Fruit fly (Drosophila melanogaster) whole organism: ENCODE measurements around the gene CG42835.

Experiments
- CG8478 ChIP-seq: fragments of >200 bp; optimal IDR thresholded peaks from 2 replicates; lab custom pipeline; 2018; ENCODE audit warnings: inconsistent platforms
- Dll ChIP-seq: fragments of >200 bp; optimal IDR thresholded peaks from 2 replicates; lab custom pipeline; 2017
- EcR ChIP-seq, 2 experiments: fragments of >200 bp; optimal IDR thresholded peaks; 2 replicates each; lab custom pipeline; 2017; ENCODE audit warnings: missing biosample characterization in 2 of 2, missing genetic modification characterization in 2 of 2, missing genetic modification reagents in 2 of 2
- pan ChIP-seq: fragments of >200 bp; optimal IDR thresholded peaks from 2 replicates; lab custom pipeline; 2017
- psq ChIP-seq: fragments of >200 bp; optimal IDR thresholded peaks from 2 replicates; lab custom pipeline; 2017
- usp ChIP-seq: fragments of >200 bp; optimal IDR thresholded peaks from 2 replicates; lab custom pipeline; 2017; ENCODE audit warnings: missing biosample characterization, missing genetic modification characterization, mixed read lengths

The CG42835 gene

DNA sequence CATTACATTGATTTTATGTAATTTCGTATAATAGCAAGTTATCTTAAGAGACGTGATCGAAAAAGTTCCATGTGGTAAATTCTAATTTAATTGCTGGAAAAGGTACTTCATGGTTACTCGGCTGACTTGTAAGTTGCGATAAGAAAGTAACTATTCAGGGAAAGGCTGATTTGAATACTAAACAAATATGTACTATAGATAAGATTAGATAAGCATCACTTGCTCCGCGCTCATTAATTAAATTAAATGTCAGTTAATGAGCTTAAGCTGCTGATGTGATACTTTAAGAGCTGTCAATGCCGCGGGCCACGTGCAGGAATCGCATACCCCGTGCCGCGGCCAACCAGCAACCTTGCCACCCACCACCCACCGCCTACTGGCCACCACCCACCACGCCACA lies 20.3 kb upstream of the CG42835 start:
- TF ChIP-seq Dll (lab: Kevin White, UChicago) (no peak), psq (no peak), EcR (GFP tag; optimal IDR thresholded peaks at IDR 0.05; lab: Kevin White, UChicago) (no peak), pan (lab: Kevin White, UChicago) (no peak), CG8478 (no peak), usp (no peak)

DNA sequence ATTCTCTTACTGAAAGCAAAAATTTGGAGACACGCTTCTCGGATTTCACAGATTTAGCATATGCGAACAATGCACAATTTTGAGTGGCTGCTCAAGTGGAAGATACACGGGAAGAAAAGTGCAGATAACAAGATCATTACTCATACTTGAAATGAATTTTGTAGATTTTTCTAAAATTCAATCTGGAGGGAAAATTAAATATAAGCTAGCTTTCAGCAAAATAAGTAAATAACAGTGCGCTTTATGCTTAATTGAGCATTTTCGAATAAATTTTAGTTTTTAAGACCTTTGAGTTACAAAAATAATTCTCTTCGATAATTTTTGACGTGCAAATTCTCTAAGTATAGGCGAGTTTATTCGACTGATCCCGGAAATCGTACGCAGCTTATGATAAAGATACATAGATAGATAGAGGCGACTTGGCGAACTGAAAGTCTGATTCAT lies 19.7 kb upstream of the CG42835 start:
- TF ChIP-seq Dll (lab: Kevin White, UChicago), result no peak
- no peak for TF ChIP-seq EcR (GFP tag; optimal IDR thresholded peaks at IDR 0.05; lab: Kevin White, UChicago)
- TF ChIP-seq usp, result no peak
- TF ChIP-seq CG8478, result no peak
- TF ChIP-seq pan (lab: Kevin White, UChicago), result no peak
- TF ChIP-seq psq, result no peak

DNA sequence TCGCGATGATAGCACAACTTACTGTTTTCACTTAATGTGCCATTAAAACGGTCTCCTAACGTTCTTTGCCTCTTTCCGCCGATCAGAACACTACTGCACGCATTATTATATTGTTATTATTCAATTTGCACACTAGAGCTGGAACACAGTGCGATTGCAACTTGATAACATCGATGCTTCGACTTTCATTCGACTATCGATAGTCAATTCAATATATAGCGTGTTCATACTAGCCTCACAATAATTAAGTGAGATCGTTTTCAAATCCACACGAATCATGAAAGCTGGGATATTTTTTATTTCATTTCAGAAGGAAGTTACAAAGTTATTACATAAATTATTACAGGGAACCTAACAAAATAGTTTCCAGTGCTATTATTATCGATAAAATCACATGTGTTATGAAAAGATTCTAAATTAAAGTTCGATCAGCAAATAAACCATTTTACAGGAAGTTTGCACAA lies 19.1 kb upstream of the CG42835 start:
- TF ChIP-seq CG8478 (no peak), EcR (GFP tag; optimal IDR thresholded peaks at IDR 0.05; lab: Kevin White, UChicago) (no peak)

DNA sequence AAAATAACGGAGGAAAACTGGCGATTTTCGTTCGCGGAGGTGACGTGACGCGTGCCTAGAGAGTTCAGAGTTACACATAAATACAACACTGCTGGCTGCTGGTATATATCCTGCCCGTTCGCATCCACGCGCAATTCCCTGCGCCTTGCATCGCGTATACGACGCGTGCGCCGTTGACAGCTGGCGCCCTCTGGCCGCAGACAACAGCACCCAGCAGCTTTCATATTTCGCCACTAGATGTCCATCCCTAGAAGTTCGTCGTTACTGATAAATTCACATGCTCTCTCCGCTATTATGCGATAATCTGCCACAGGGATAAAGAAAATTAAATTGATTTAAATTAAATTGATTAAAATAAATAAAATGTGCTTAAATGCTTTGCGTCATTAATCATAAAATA lies 18.0 kb upstream of the CG42835 start, which contains the start of gene Sur-8:
TSS of gene Sur-8 (minus strand) at position 82 of the 400 bp plus-strand sequence.
- no peak for TF ChIP-seq pan (lab: Kevin White, UChicago)
- TF ChIP-seq EcR (GFP tag; optimal IDR thresholded peaks at IDR 0.05; lab: Kevin White, UChicago), result no peak
- TF ChIP-seq psq, result no peak
- no peak for TF ChIP-seq Dll (lab: Kevin White, UChicago)
- TF ChIP-seq CG8478, result no peak
- TF ChIP-seq usp, result no peak

DNA sequence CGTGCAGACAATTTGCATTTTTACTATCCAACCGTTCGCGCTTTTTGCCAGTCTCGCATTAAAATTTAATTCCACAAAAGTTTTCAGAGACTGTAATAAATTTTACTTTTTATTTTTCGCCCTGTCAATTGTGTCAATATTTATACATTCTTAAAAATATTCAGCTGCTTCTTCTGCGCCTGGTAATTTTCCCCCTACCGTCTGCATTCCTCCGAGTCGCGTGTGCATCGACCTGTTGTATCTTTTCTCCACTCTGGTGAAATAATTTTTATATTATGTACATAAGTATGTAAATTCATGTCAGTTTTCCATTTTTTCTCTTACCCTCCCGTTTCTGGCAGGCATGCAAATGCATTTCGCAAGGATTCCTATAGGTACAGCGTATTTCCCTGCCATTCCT lies 17.2 kb upstream of the CG42835 start, which contains the start of gene CG34279:
TSS of gene CG34279 (minus strand) at position 101 of the 400 bp plus-strand sequence.
- no peak for TF ChIP-seq pan (lab: Kevin White, UChicago)
- no peak for TF ChIP-seq psq
- no peak for TF ChIP-seq EcR (GFP tag; optimal IDR thresholded peaks at IDR 0.05; lab: Kevin White, UChicago)
- TF ChIP-seq usp, result no peak
- TF ChIP-seq Dll (lab: Kevin White, UChicago), result no peak
- TF ChIP-seq CG8478, result no peak

DNA sequence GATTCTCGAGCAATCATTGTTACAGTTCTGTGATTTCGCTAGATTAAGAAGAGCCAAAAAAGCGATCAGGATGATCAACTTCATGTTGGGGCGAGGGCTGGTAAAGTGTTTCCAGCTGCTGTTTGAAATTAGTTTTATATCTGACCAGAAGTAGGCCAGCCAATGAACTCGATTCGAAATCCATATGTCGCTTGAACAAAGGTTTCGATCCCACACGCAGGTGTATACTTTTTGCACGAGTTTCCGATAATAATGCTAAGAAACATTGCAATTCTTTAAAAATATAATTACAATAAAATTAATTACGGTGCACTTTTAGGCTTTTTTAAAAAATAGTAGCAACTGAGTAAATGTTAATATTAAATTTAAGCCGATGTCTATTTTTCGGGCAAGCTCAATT lies 16.8 kb upstream of the CG42835 start, which contains the start of gene CG34280:
TSS of gene CG34280 (minus strand) at position 101 of the 400 bp plus-strand sequence.
- TF ChIP-seq psq (no peak), pan (lab: Kevin White, UChicago) (no peak), usp (no peak), Dll (lab: Kevin White, UChicago) (no peak), EcR (GFP tag; optimal IDR thresholded peaks at IDR 0.05; lab: Kevin White, UChicago) (no peak), CG8478 (no peak)

DNA sequence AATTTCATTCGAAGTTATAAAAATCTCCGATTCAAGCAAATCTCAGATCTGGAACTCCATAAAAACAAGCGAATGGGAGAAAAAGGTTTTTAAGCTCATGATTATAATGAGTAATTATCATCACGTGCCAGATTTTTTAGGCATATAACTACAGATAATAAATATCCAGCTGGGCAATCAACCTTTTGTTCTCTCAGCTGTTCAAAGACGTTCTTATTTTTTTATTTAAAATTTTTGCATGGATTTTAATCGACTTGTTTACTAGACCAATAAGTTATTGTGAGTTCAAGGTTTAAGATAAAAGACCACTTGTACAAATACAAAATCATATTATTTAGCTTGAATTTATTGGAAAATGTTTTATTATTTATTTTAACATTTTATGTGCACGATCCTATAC lies 16.3 kb upstream of the CG42835 start:
- TF ChIP-seq usp (no peak), EcR (GFP tag; optimal IDR thresholded peaks at IDR 0.05; lab: Kevin White, UChicago) (no peak), CG8478 (no peak), pan (lab: Kevin White, UChicago) (no peak), Dll (lab: Kevin White, UChicago) (no peak), psq (no peak)

DNA sequence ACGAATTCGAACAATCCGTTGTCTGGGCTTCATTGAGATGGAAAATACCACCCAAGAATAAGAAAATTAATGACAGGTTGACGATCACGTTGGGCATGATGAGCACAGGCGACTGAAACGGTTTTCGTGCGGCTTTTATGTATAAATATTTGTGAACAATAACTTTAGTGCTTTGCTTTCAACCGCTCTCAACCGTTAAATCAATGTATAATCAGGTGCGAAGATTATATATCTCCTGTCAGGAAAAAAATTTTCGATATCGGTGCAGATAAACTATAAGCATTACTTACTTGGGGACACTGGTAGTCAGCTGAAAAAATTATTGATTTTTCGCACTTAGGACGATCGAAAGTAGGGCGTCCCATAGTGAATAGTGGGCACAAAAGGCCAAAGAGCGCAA lies 15.4 kb upstream of the CG42835 start, which contains the start of gene CG42823:
TSS of gene CG42823 (minus strand) at position 101 of the 400 bp plus-strand sequence.
- TF ChIP-seq CG8478 (no peak), psq (no peak), usp (no peak), EcR (GFP tag; optimal IDR thresholded peaks at IDR 0.05; lab: Kevin White, UChicago) (no peak), Dll (lab: Kevin White, UChicago) (no peak), pan (lab: Kevin White, UChicago) (no peak)

DNA sequence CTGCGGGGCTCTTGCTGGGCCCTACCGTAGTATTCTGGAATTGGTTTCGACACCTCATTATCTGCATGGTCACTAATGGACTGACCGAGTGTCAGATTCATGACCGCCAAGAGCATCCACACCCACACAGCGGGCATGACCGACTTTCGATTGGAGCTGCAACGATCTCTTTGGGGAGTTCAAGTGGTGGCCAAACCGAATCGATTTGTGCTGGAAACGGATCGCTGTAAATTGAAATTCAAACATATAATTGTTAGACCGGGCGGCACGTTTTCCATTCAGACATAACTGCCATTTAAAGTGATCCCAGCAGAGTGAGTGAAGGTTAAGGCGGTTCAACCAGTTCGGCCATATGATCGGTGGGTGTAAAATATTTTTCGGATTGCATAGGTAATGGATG lies 14.0 kb upstream of the CG42835 start, which contains the start of the genes CG42824 and CG42798:
TSS of gene CG42824 (minus strand) at position 101 of the 400 bp plus-strand sequence.
TSS of gene CG42798 (plus strand) at position 268 of the 400 bp plus-strand sequence.
- TF ChIP-seq usp (no peak), pan (lab: Kevin White, UChicago) (no peak), Dll (lab: Kevin White, UChicago) (no peak), psq (no peak), EcR (GFP tag; optimal IDR thresholded peaks at IDR 0.05; lab: Kevin White, UChicago) (no peak), CG8478 (no peak)

DNA sequence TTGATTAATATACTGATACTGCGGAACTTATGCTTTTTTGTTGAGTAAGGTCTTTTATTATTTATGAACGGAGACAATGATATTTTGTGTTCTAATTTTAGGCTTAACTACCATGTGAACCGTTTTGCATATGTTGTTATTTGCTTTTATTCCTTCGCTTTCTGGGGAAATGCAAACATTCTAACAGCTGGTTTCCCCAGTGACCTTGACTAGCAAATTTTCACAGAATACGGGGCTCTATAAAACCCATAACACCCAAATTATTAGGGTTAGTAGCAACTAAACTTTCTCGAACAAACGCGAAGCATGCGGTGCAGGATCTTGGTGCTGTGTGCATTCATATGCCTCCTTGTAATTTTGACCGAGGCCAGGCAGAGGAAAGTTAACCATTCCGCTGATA lies 12.9 kb upstream of the CG42835 start, which contains the start of gene CG17283:
TSS of gene CG17283 (plus strand) at position 301 of the 400 bp plus-strand sequence.
- TF ChIP-seq usp (no peak), EcR (GFP tag; optimal IDR thresholded peaks at IDR 0.05; lab: Kevin White, UChicago) (no peak)

DNA sequence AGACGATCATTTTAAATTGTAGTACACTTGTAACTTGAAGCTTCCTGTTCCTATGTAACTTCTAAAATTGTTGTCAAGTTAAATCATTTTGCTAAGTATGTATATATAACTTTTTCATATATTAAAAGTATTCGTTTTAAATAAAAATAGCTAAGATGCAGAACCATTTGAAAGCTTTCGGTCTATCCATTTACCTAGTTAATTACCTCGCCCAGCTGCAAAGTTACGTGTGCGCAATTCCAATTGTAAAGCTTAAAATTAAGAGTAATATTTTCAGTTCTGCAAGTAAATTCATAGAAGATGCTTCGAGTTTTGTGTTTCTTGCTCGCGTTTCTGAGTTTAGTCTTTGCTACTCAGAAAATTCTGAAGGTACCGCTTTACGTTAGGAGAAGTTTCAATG lies 11.1 kb upstream of the CG42835 start, which contains the start of gene CG5860:
TSS of gene CG5860 (plus strand) at position 301 of the 400 bp plus-strand sequence.
- TF ChIP-seq pan (lab: Kevin White, UChicago) (no peak), Dll (lab: Kevin White, UChicago) (no peak), usp (no peak), CG8478 (no peak), EcR (GFP tag; optimal IDR thresholded peaks at IDR 0.05; lab: Kevin White, UChicago) (no peak), psq (no peak)

DNA sequence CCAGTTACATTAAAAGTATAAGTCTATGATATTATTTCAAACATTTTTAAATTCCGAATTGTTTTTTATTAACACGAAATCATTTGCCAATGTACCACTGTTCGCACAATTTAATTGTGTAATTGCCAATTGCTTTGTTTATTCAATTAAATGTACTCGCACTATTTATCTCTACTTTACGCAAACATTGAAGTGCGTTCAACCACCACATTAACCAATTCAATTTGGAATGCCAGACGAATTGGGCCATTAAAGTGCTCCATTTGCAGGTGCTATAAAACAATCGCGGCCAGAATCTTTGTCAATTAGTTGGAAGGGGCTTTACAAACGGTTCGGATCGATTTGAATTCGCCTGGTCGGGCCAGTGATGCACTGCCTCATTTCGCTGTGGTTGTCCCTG lies 9.6 kb upstream of the CG42835 start, which contains the start of gene CG5863:
TSS of gene CG5863 (plus strand) at position 301 of the 400 bp plus-strand sequence.
- TF ChIP-seq psq, result no peak
- TF ChIP-seq CG8478, result no peak
- no peak for TF ChIP-seq usp
- no peak for TF ChIP-seq EcR (GFP tag; optimal IDR thresholded peaks at IDR 0.05; lab: Kevin White, UChicago)
- TF ChIP-seq pan (lab: Kevin White, UChicago), result no peak
- TF ChIP-seq Dll (lab: Kevin White, UChicago), result no peak

DNA sequence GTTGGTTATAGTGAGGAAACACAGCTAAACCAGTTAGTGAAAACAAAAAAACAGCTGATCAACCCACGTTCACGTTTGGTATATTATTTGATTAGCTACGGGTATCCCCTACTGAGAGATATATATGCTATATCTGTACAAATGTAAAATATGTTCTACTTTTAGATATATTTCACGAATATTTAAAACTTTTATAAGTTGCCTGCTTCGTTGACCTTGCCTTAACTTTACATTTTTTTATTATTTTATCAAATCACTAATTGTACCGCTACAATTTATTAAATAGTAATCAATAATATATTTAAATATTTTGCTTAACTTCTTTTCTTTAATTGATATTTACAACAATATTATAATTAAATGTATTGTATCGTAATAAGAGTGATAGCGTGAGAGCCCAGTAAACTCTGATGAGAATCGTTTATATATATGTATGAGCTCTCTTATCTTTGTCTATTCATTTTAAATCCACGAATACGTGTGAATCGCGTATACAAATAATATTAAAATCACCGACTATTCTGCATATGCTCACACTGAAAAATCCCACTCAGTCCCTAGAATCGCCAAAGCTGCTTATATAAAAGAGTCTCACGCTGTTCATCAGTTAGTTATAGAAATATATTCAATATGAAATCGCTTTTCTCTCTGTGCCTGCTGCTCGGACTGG lies 7.8 kb upstream of the CG42835 start, which contains the start of gene CG42821:
TSS of gene CG42821 (plus strand) at position 620 of the 670 bp plus-strand sequence.
- TF ChIP-seq psq (no peak), pan (lab: Kevin White, UChicago) (no peak), Dll (lab: Kevin White, UChicago) (no peak), CG8478 (no peak), EcR (GFP tag; optimal IDR thresholded peaks at IDR 0.05; lab: Kevin White, UChicago) (no peak), usp (no peak)
